Fruit fly (Drosophila melanogaster) whole organism, embryonic: ENCODE results near the gene CG15422.

Experiments used
- CG10267 ChIP-seq: fragments of 200-800 bp; sonication (Bioruptor generic); optimal IDR thresholded peaks from 2 replicates; lab custom pipeline; 2018; ENCODE audit warnings: missing biosample characterization, mild to moderate bottlenecking, missing genetic modification characterization, moderate library complexity
- CG11504 ChIP-seq: fragments of 200-800 bp; sonication (Bioruptor generic); optimal IDR thresholded peaks from 3 replicates; lab custom pipeline; 2019; ENCODE audit warnings: missing biosample characterization, mild to moderate bottlenecking, missing genetic modification characterization, moderate library complexity
- CG11723 ChIP-seq: fragments of 200-800 bp; sonication (Bioruptor generic); optimal IDR thresholded peaks from 2 replicates; lab custom pipeline; 2017; ENCODE audit warnings: missing biosample characterization, mild to moderate bottlenecking, missing genetic modification characterization
- CG13287 ChIP-seq: fragments of 200-800 bp; sonication (Bioruptor generic); IDR thresholded peaks from 2 replicates; pipeline ENCODE4 v1.3.6; 2022; ENCODE audit warnings: missing biosample characterization, missing genetic modification characterization; ENCODE audit not compliant: partially characterized antibody
- CG14710 ChIP-seq: fragments of 200-800 bp; sonication (Bioruptor generic); optimal IDR thresholded peaks from 3 replicates; lab custom pipeline; 2019; ENCODE audit warnings: missing biosample characterization, mild to moderate bottlenecking, missing genetic modification characterization, moderate library complexity
- CG15696 ChIP-seq: fragments of 200-800 bp; sonication (Bioruptor generic); optimal IDR thresholded peaks from 2 replicates; lab custom pipeline; 2019; ENCODE audit warnings: missing biosample characterization, mild to moderate bottlenecking, missing genetic modification characterization, moderate library complexity
- CG1603 ChIP-seq: fragments of 200-800 bp; sonication (Bioruptor generic); optimal IDR thresholded peaks from 2 replicates; lab custom pipeline; 2019; ENCODE audit warnings: missing biosample characterization, mild to moderate bottlenecking, missing genetic modification characterization, moderate library complexity
- CG16779 ChIP-seq: fragments of 200-800 bp; sonication (Bioruptor generic); IDR thresholded peaks from 2 replicates; pipeline ENCODE4 v1.3.6; 2022; ENCODE audit warnings: missing biosample characterization, missing genetic modification characterization
- CG16863 ChIP-seq: fragments of 200-800 bp; sonication (Bioruptor generic); optimal IDR thresholded peaks from 3 replicates; lab custom pipeline; 2016; ENCODE audit warnings: missing biosample characterization, missing genetic modification characterization
- CG17328 ChIP-seq: fragments of 200-800 bp; sonication (Bioruptor generic); IDR thresholded peaks from 2 replicates; pipeline ENCODE4 v1.3.6; 2022; ENCODE audit warnings: missing biosample characterization, missing genetic modification characterization
- CG18476 ChIP-seq: fragments of 200-800 bp; sonication (Bioruptor generic); optimal IDR thresholded peaks from 2 replicates; lab custom pipeline; 2016; ENCODE audit warnings: missing biosample characterization, mild to moderate bottlenecking, missing genetic modification characterization
- CG2116 ChIP-seq: fragments of 200-800 bp; sonication (Bioruptor generic); optimal IDR thresholded peaks from 3 replicates; lab custom pipeline; 2018; ENCODE audit warnings: missing biosample characterization, mild to moderate bottlenecking, missing genetic modification characterization
- CG30020 ChIP-seq: fragments of 200-800 bp; optimal IDR thresholded peaks from 2 replicates; lab custom pipeline; 2019; ENCODE audit warnings: missing biosample characterization, mild to moderate bottlenecking, missing genetic modification characterization, moderate library complexity
- CG31388 ChIP-seq: fragments of 200-800 bp; sonication (Bioruptor generic); optimal IDR thresholded peaks from 2 replicates; lab custom pipeline; 2016; ENCODE audit warnings: missing biosample characterization, missing genetic modification characterization
- CG3163 ChIP-seq: fragments of 200-800 bp; sonication (Bioruptor generic); optimal IDR thresholded peaks from 3 replicates; lab custom pipeline; 2016; ENCODE audit warnings: missing biosample characterization, missing genetic modification characterization
- CG3847 ChIP-seq: fragments of 200-800 bp; sonication (Bioruptor generic); IDR thresholded peaks from 2 replicates; pipeline ENCODE4 v1.3.6; 2022; ENCODE audit warnings: missing biosample characterization, missing genetic modification characterization
- CG4404 ChIP-seq: fragments of 200-800 bp; sonication (Bioruptor generic); IDR thresholded peaks from 2 replicates; pipeline ENCODE4 v1.3.6; 2022; ENCODE audit warnings: missing biosample characterization, missing genetic modification characterization
- CG4854 ChIP-seq: fragments of 200-800 bp; sonication (Bioruptor generic); optimal IDR thresholded peaks from 2 replicates; lab custom pipeline; 2016; ENCODE audit warnings: missing biosample characterization, missing genetic modification characterization, inconsistent platforms
- CG7786 ChIP-seq: fragments of 200-800 bp; sonication (Bioruptor generic); optimal IDR thresholded peaks from 2 replicates; lab custom pipeline; 2016; ENCODE audit warnings: missing biosample characterization, missing genetic modification characterization
- CG8359 ChIP-seq: fragments of 200-800 bp; sonication (Bioruptor generic); optimal IDR thresholded peaks from 2 replicates; lab custom pipeline; 2017; ENCODE audit warnings: missing biosample characterization, mild to moderate bottlenecking, missing genetic modification characterization, borderline replicate concordance
- CG8944 ChIP-seq: fragments of 200-800 bp; sonication (Bioruptor generic); optimal IDR thresholded peaks from 3 replicates; lab custom pipeline; 2016; ENCODE audit warnings: missing biosample characterization, missing genetic modification characterization
- Deaf1 ChIP-seq: fragments of 200-800 bp; optimal IDR thresholded peaks from 3 replicates; lab custom pipeline; 2019; ENCODE audit warnings: missing biosample characterization, mild to moderate bottlenecking, missing genetic modification characterization, moderate library complexity
- Dip3 ChIP-seq: fragments of 200-800 bp; sonication (Bioruptor generic); optimal IDR thresholded peaks from 3 replicates; lab custom pipeline; 2016; ENCODE audit warnings: missing biosample characterization, missing genetic modification characterization
- HLH54F ChIP-seq: fragments of 200-800 bp; sonication (Bioruptor generic); optimal IDR thresholded peaks from 3 replicates; lab custom pipeline; 2016; ENCODE audit warnings: missing biosample characterization, missing genetic modification characterization
- HLHmδ ChIP-seq: fragments of 200-800 bp; sonication (Bioruptor generic); optimal IDR thresholded peaks from 2 replicates; lab custom pipeline; 2018; ENCODE audit warnings: missing biosample characterization, mild to moderate bottlenecking, missing genetic modification characterization, moderate library complexity
- Hr78 ChIP-seq, 2 experiments: fragments of 200-800 bp in 1 of 2; fragments of >200 bp in 1 of 2; sonication (Bioruptor generic) in 1 of 2; optimal IDR thresholded peaks; 2 replicates each; lab custom pipeline; 2017 to 2019; ENCODE audit warnings: missing biosample characterization in 2 of 2, missing genetic modification characterization in 2 of 2, mild to moderate bottlenecking in 1 of 2, moderate library complexity in 1 of 2
- NFAT ChIP-seq: fragments of 200-800 bp; sonication (Bioruptor generic); IDR thresholded peaks from 2 replicates; pipeline ENCODE4 v1.3.6; 2022; ENCODE audit warnings: missing biosample characterization, missing genetic modification characterization
- Nf-YB ChIP-seq: fragments of 200-800 bp; sonication (Bioruptor generic); optimal IDR thresholded peaks from 3 replicates; lab custom pipeline; 2019; ENCODE audit warnings: missing biosample characterization, mild to moderate bottlenecking, missing genetic modification characterization, moderate library complexity
- Oli ChIP-seq: fragments of 200-800 bp; sonication (Bioruptor generic); optimal IDR thresholded peaks from 2 replicates; lab custom pipeline; 2018; ENCODE audit warnings: missing biosample characterization, mild to moderate bottlenecking, missing genetic modification characterization, moderate library complexity
- Stat92E ChIP-seq, 3 experiments: fragments of >200 bp in 2 of 3; fragments of 200-800 bp in 1 of 3; sonication (Bioruptor generic) in 1 of 3; optimal IDR thresholded peaks; 2 replicates each; lab custom pipeline; 2017 to 2019; ENCODE audit warnings: missing biosample characterization in 3 of 3, missing genetic modification characterization in 3 of 3, mild to moderate bottlenecking in 1 of 3, moderate library complexity in 1 of 3
- amos ChIP-seq: fragments of 200-800 bp; sonication (Bioruptor generic); IDR thresholded peaks from 2 replicates; pipeline ENCODE4 v1.3.6; 2022; ENCODE audit warnings: missing biosample characterization, missing genetic modification characterization; ENCODE audit not compliant: partially characterized antibody
- bbx ChIP-seq: fragments of 200-800 bp; sonication (Bioruptor generic); IDR thresholded peaks from 2 replicates; pipeline ENCODE4 v1.3.6; 2022; ENCODE audit warnings: missing biosample characterization, missing genetic modification characterization; ENCODE audit not compliant: partially characterized antibody
- caup ChIP-seq: fragments of 200-800 bp; sonication (Bioruptor generic); optimal IDR thresholded peaks from 3 replicates; lab custom pipeline; 2017; ENCODE audit warnings: missing biosample characterization, mild to moderate bottlenecking, missing genetic modification characterization, moderate library complexity; ENCODE audit not compliant: severe bottlenecking
- chinmo ChIP-seq: fragments of 200-800 bp; sonication (Bioruptor generic); IDR thresholded peaks from 4 replicates; pipeline ENCODE4 v1.3.6; 2022; ENCODE audit warnings: missing biosample characterization, missing genetic modification characterization; ENCODE audit not compliant: partially characterized antibody
- crol ChIP-seq: fragments of 200-800 bp; sonication (Bioruptor generic); IDR thresholded peaks from 2 replicates; pipeline ENCODE4 v1.3.6; 2022; ENCODE audit warnings: missing biosample characterization, missing genetic modification characterization
- cwo ChIP-seq: fragments of 200-800 bp; sonication (Bioruptor generic); optimal IDR thresholded peaks from 3 replicates; lab custom pipeline; 2017; ENCODE audit warnings: missing biosample characterization, missing genetic modification characterization, mild to moderate bottlenecking, moderate library complexity, missing genetic modification reagents
- esg ChIP-seq: fragments of 200-800 bp; sonication (Bioruptor generic); conservative IDR thresholded peaks from 2 replicates; pipeline ENCODE4 v1.3.6; 2022; ENCODE audit warnings: missing biosample characterization, missing genetic modification characterization
- eve ChIP-seq, 2 experiments: fragments of >200 bp; optimal IDR thresholded peaks; 2 replicates each; lab custom pipeline; 2017; ENCODE audit warnings: missing biosample characterization in 2 of 2, missing genetic modification characterization in 2 of 2
- ewg ChIP-seq: fragments of 200-800 bp; sonication (Bioruptor generic); optimal IDR thresholded peaks from 3 replicates; lab custom pipeline; 2017; ENCODE audit warnings: mild to moderate bottlenecking, missing biosample characterization, missing genetic modification reagents, missing genetic modification characterization
- gem ChIP-seq: fragments of 200-800 bp; sonication (Bioruptor generic); optimal IDR thresholded peaks from 2 replicates; lab custom pipeline; 2019; ENCODE audit warnings: missing biosample characterization, mild to moderate bottlenecking, missing genetic modification characterization, moderate library complexity
- her ChIP-seq: fragments of 200-800 bp; sonication (Bioruptor generic); optimal IDR thresholded peaks from 2 replicates; lab custom pipeline; 2016; ENCODE audit warnings: missing biosample characterization, missing genetic modification characterization
- hth ChIP-seq: fragments of >200 bp; optimal IDR thresholded peaks from 2 replicates; lab custom pipeline; 2017; ENCODE audit warnings: inconsistent platforms
- jumu ChIP-seq: fragments of 200-800 bp; sonication (Bioruptor generic); optimal IDR thresholded peaks from 3 replicates; lab custom pipeline; 2016; ENCODE audit warnings: missing biosample characterization, missing genetic modification characterization
- phol ChIP-seq: fragments of 200-800 bp; sonication (Bioruptor generic); optimal IDR thresholded peaks from 3 replicates; lab custom pipeline; 2018; ENCODE audit warnings: missing biosample characterization, mild to moderate bottlenecking, missing genetic modification characterization, moderate library complexity
- pnt ChIP-seq: fragments of 200-800 bp; sonication (Bioruptor generic); optimal IDR thresholded peaks from 3 replicates; lab custom pipeline; 2016; ENCODE audit warnings: missing biosample characterization, missing genetic modification characterization
- pros ChIP-seq: fragments of 200-800 bp; sonication (Bioruptor generic); optimal IDR thresholded peaks from 3 replicates; lab custom pipeline; 2019; ENCODE audit warnings: missing biosample characterization, mild to moderate bottlenecking, missing genetic modification characterization, moderate library complexity
- scrt ChIP-seq: fragments of 200-800 bp; sonication (Bioruptor generic); optimal IDR thresholded peaks from 2 replicates; lab custom pipeline; 2018; ENCODE audit warnings: missing biosample characterization, mild to moderate bottlenecking, missing genetic modification characterization, moderate library complexity
- so ChIP-seq: fragments of 200-800 bp; sonication (Bioruptor generic); IDR thresholded peaks from 3 replicates; pipeline ENCODE4 v1.3.6; 2022; ENCODE audit warnings: missing biosample characterization, missing genetic modification characterization
- unpg ChIP-seq: fragments of 200-800 bp; sonication (Bioruptor generic); optimal IDR thresholded peaks from 3 replicates; lab custom pipeline; 2018; ENCODE audit warnings: missing biosample characterization, mild to moderate bottlenecking, missing genetic modification characterization, moderate library complexity
- usp ChIP-seq: fragments of >200 bp; optimal IDR thresholded peaks from 2 replicates; lab custom pipeline; 2017; ENCODE audit warnings: missing biosample characterization, missing genetic modification characterization
- z ChIP-seq: fragments of 200-800 bp; sonication (Bioruptor generic); IDR thresholded peaks from 3 replicates; pipeline ENCODE4 v1.3.6; 2022; ENCODE audit warnings: missing biosample characterization, missing genetic modification characterization

CG15422 gene

dm6 chr2L:3991638-3992037 lies 13.1 kb upstream of the CG15422 start, which contains the start of gene fred (continued):
- no peak for TF ChIP-seq pnt (GFP tag; lab: Kevin White, UChicago)
- no peak for TF ChIP-seq CG2116 (GFP tag; lab: Kevin White, UChicago)
- TF ChIP-seq usp (GFP tag; lab: Kevin White, UChicago) = no peak
- TF ChIP-seq CG11504 (tag; lab: Kevin White, UChicago) = peak; percentile 96
- no peak for TF ChIP-seq CG13287 (GFP tag; lab: Robert Waterston, UW)
- TF ChIP-seq CG14710 (tag; lab: Kevin White, UChicago) = no peak
- no peak for TF ChIP-seq CG31388 (GFP tag; lab: Kevin White, UChicago)
- TF ChIP-seq amos (GFP tag; lab: Robert Waterston, UW) = no peak
- no peak for TF ChIP-seq z
- no peak for TF ChIP-seq pros (GFP tag; lab: Kevin White, UChicago)
- no peak for TF ChIP-seq CG11723
- TF ChIP-seq CG3847 (GFP tag; lab: Robert Waterston, UW) = no peak
- no peak for TF ChIP-seq crol (GFP tag; lab: Robert Waterston, UW)
- no peak for TF ChIP-seq CG16779 (GFP tag; lab: Robert Waterston, UW)
- TF ChIP-seq CG4404 (GFP tag; lab: Robert Waterston, UW) = no peak
- TF ChIP-seq gem (tag; lab: Kevin White, UChicago) = no peak
- TF ChIP-seq NFAT (GFP tag; lab: Robert Waterston, UW) = no peak
- peak; percentile 95 for TF ChIP-seq Deaf1
- peak; percentile 1 for TF ChIP-seq scrt
- no peak for TF ChIP-seq Dip3 (GFP tag; lab: Kevin White, UChicago)
- TF ChIP-seq Stat92E (GFP tag; optimal IDR thresholded peaks at IDR 0.05; lab: Kevin White, UChicago) = no peak
- peak; percentile 43 for TF ChIP-seq CG3163 (GFP tag; lab: Kevin White, UChicago)
- TF ChIP-seq bbx = no peak
- no peak for TF ChIP-seq CG7786 (GFP tag; lab: Kevin White, UChicago)
- TF ChIP-seq phol = no peak
- no peak for TF ChIP-seq CG16863
- no peak for TF ChIP-seq unpg (GFP tag; lab: Kevin White, UChicago)
- TF ChIP-seq esg (GFP tag; lab: Robert Waterston, UW) = no peak
- TF ChIP-seq so = no peak
- no peak for TF ChIP-seq Nf-YB
- no peak for TF ChIP-seq HLHmδ
- TF ChIP-seq caup = no peak
- no peak for TF ChIP-seq CG18476 (GFP tag; lab: Kevin White, UChicago)
- no peak for TF ChIP-seq CG4854

- TF ChIP-seq CG30020 (no peak), CG1603 (no peak), HLH54F (no peak), cwo (GFP tag; lab: Kevin White, UChicago) (no peak), CG15696 (no peak), CG16779 (GFP tag; lab: Robert Waterston, UW) (no peak), CG17328 (GFP tag; lab: Robert Waterston, UW) (no peak), CG8944 (no peak), eve (GFP tag; optimal IDR thresholded peaks at IDR 0.05; lab: Kevin White, UChicago) (no peak), CG10267 (no peak), Hr78 (GFP tag; optimal IDR thresholded peaks at IDR 0.05; lab: Kevin White, UChicago) (no peak), hth (lab: Kevin White, UChicago) (no peak), chinmo (no peak), CG8359 (GFP tag; lab: Kevin White, UChicago) (no peak), ewg (GFP tag; lab: Kevin White, UChicago) (no peak), Oli (tag; lab: Kevin White, UChicago) (no peak), her (GFP tag; lab: Kevin White, UChicago) (no peak), jumu (no peak)
Measured at dm6 chr2L:3999718-4000117, 5.1 kb upstream of the CG15422 start, which contains the start of gene CG43797. TSS of gene CG43797 (plus strand) at chr2L:4000018.
